2 fruit fly cellular contexts compared by ENCODE assay signal in the genomic region with DNA sequence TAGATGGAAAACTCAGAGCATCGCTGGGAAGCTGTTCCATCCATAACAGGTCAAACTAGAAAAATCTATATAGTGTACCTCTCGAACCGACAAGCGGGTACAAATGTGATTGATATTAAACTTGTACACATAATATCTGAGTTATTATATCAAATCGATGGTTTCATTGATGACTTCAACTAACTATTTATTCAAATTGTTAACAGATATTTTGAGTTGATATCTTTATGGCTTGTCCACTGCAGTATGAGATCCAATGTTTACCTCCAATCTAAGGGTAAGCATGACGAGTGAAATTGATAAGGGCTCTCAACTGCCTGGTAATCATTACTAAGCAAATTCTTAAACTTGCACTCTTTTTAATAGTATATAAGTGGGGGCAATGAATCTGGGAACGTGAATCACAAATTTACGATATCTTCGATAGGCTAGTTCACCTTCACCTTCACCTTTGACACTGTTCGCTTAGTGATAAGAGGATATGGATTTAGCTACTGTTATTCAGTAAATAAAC.
A peak's percentile ranks its signal among the peaks of the same experiment; 100 is the strongest.
TF ChIP-seq lines count a peak whose summit lies in the region.

A gene (plus strand): TSS at position 51 of the 514 bp plus-strand sequence.

TF ChIP-seq in whole organism, adult, 20 proteins besides CTCF, POLR2A, EP300 and RAD21:
- TF ChIP-seq CG7045 (GFP tag; optimal IDR thresholded peaks at IDR 0.05; lab: Kevin White, UChicago) (no peak), cnc (optimal IDR thresholded peaks at IDR 0.05; lab: Kevin White, UChicago) (peak; percentile 75 to 93), bab1 (GFP tag; optimal IDR thresholded peaks at IDR 0.05; lab: Kevin White, UChicago) (no peak), Clk (GFP tag; optimal IDR thresholded peaks at IDR 0.05; lab: Kevin White, UChicago) (no peak), Hr96 (GFP tag; optimal IDR thresholded peaks at IDR 0.05; lab: Kevin White, UChicago) (no peak), tj (GFP tag; optimal IDR thresholded peaks at IDR 0.05; lab: Kevin White, UChicago) (peak; percentile 24), kay (GFP tag; lab: Kevin White, UChicago; ENCODE audit: borderline replicate concordance) (no peak), ovo (GFP tag; optimal IDR thresholded peaks at IDR 0.05; lab: Kevin White, UChicago) (no peak)
TF ChIP-seq in whole organism, adult: peak in this region for 2.

TF ChIP-seq in whole organism, prepupa, 60 proteins besides CTCF, POLR2A, EP300 and RAD21:
- TF ChIP-seq fkh (GFP tag; optimal IDR thresholded peaks at IDR 0.05; lab: Kevin White, UChicago) = peak; percentile 30
- no peak for TF ChIP-seq CG8119 (GFP tag; IDR thresholded peaks at IDR 0.05; lab: Robert Waterston, UW)
TF ChIP-seq in whole organism, prepupa: peak in this region for 1.
